Worm (Caenorhabditis elegans) whole organism, L1 larva: ENCODE results near the gene ZK354.9.
"Not testable (repeated sequence)": the region's sequence is repeated elsewhere in the genome, so short reads cannot be mapped to it uniquely, and the experiment has no call there.

Experiments
- C16A3.4 ChIP-seq: fragments of 150-350 bp; optimal IDR thresholded peaks from 2 replicates; lab custom pipeline; 2014; ENCODE audit warnings: missing biosample characterization, missing genetic modification characterization
- dpl-1 ChIP-seq, 3 experiments: fragments of 150-350 bp in 2 of 3; sonication (generic microtip) in 1 of 3; optimal IDR thresholded peaks; 2 replicates each; lab custom pipeline; 2014 to 2017; ENCODE audit warnings: missing biosample characterization in 3 of 3, missing genetic modification characterization in 3 of 3, missing genetic modification reagents in 3 of 3
- fos-1 ChIP-seq: fragments of 150-350 bp; optimal IDR thresholded peaks from 2 replicates; lab custom pipeline; 2014; ENCODE audit warnings: missing biosample characterization, missing genetic modification characterization
- grh-1 ChIP-seq: fragments of 200-800 bp; sonication (Bioruptor generic); IDR thresholded peaks from 2 replicates; pipeline ENCODE4 v1.3.6; 2022; ENCODE audit warnings: missing genetic modification reagents, missing genetic modification characterization, missing compliant biosample characterization
- irx-1 ChIP-seq: sonication (generic microtip); optimal IDR thresholded peaks from 2 replicates; lab custom pipeline; 2016; ENCODE audit warnings: missing genetic modification characterization, missing compliant biosample characterization
- lin-35 ChIP-seq, 2 experiments: fragments of 150-350 bp; optimal IDR thresholded peaks; 2 replicates each; lab custom pipeline; 2014; ENCODE audit warnings: missing biosample characterization in 2 of 2, missing genetic modification characterization in 2 of 2, missing genetic modification reagents in 2 of 2
- nhr-19 ChIP-seq: fragments of 200-800 bp; sonication (Bioruptor generic); conservative IDR thresholded peaks from 2 replicates; pipeline ENCODE4 v1.3.6; 2022; ENCODE audit warnings: missing genetic modification characterization, missing compliant biosample characterization
- nhr-47 ChIP-seq: sonication (generic microtip); optimal IDR thresholded peaks from 2 replicates; lab custom pipeline; 2016; ENCODE audit warnings: mild to moderate bottlenecking, missing genetic modification characterization, moderate library complexity, missing compliant biosample characterization
- unc-98 ChIP-seq: fragments of 200-800 bp; sonication (Bioruptor generic); IDR thresholded peaks from 2 replicates; pipeline ENCODE4 v1.3.6; 2022; ENCODE audit warnings: missing genetic modification characterization, missing compliant biosample characterization
- zag-1 ChIP-seq: fragments of 150-350 bp; optimal IDR thresholded peaks from 2 replicates; lab custom pipeline; 2014; ENCODE audit warnings: missing biosample characterization, missing genetic modification characterization

The ZK354.9 gene

DNA sequence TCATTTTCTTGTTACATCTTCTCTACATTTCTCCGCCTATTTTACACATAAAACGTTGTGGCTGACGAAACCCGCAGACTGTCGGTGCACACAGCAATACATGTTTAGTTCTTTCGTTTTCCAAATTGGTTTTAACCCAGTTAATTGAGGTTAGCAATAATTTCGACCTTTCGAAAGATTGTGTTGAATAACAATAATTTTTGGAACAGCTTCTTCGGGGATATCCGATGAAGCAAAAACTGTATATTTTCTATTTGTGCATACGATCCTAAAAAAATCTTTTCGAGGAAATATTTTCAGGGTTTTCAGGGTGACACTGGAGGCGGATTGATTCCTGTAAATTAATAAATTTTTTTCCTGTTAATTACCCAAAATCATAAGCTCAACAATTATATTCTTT, 46.2 kb downstream of the ZK354.9 start:
- peak; percentile 52 for TF ChIP-seq nhr-19 (GFP tag; lab: Robert Waterston, UW)

DNA sequence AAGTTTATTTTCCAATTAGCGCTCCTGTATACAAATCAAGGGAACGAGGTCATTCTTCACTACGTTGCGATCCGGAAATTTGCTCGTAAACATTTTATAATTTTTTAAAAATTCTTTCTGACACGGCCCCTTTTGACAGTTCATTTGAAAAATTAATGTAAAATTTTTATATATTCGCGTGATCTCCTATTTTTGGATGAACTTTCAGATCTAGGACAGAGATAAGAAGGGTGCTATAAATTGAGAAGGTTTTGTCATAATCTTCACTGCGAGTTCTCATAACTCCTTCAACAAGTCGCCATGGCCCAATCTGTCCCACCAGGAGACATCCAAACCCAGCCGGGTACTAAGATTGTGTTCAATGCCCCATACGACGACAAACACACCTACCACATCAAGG, 47.7 kb downstream of the ZK354.9 start, which contains the start of gene msp-19:
msp-19 (plus strand) TSS at position 301 of the 400 bp plus-strand sequence.
- not testable (repeated sequence) for TF ChIP-seq unc-98; nhr-47 (tag; lab: Kevin White, UChicago); grh-1 (GFP tag; lab: Robert Waterston, UW)

DNA sequence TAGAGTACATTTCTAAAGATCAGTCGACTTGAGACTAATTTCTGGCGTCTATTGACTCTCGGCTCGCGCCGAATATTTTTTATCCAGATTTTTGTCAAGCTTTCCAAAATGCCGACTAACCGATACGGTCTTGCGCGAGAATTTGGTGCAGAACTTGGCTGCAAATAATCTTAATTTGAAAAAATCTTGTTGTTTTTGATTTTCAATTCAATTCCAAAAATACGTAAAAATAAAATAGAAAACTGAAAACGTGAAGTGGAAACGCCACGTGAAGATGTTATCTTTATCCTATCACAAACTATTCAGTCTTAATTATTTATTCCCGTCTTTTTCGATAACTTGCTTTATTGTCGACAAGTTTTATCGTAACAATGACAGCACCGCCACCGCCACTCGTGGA, 49.6 kb downstream of the ZK354.9 start, which contains the start of gene ttbk-2.1:
ttbk-2.1 (plus strand) TSS at position 301 of the 400 bp plus-strand sequence.
- TF ChIP-seq dpl-1 (GFP tag; optimal IDR thresholded peaks at IDR 0.05; lab: Kevin White, UChicago); C16A3.4 (tag; lab: Kevin White, UChicago); zag-1 (tag; lab: Kevin White, UChicago): not testable (repeated sequence)

DNA sequence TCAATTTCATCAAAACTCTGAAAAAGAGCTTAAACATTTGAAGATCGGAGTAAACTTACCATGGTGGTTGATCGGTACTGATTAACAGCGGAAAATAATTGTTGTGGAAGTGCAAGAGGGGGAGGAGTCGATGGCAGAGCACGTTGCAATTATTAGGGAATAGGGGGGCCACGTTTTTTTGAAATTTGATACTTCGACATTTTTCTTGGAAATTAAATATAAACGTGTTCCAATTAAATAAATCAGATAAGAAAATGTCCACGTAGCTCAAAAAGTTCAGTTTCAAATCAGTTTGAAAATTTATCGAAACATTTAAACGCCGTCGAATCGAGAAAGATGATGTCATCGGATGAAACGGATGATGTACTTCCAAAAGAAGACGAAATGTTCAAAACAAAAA, 51.2 kb downstream of the ZK354.9 start, which contains the start of gene F36H12.9:
F36H12.9 (plus strand) TSS at position 301 of the 400 bp plus-strand sequence.
- not testable (repeated sequence) for TF ChIP-seq lin-35 (GFP tag; optimal IDR thresholded peaks at IDR 0.05; lab: Kevin White, UChicago); fos-1 (tag; lab: Kevin White, UChicago); irx-1 (tag; lab: Kevin White, UChicago)
- TF ChIP-seq, all 84 proteins: peak for 0; not testable (repeated sequence) for 84
